Fruit fly (Drosophila melanogaster) whole organism, embryonic: Measurements from ENCODE around the gene CG33769.
A peak's percentile ranks its signal among the peaks of the same experiment; 100 is the strongest.

Experiments
- CG10321 ChIP-seq: fragments of 200-800 bp; sonication (Bioruptor generic); IDR thresholded peaks from 2 replicates; pipeline ENCODE4 v1.3.6; 2022; ENCODE audit warnings: missing biosample characterization, missing genetic modification characterization
- CG11456 ChIP-seq: fragments of 200-800 bp; sonication (Bioruptor generic); IDR thresholded peaks from 3 replicates; pipeline ENCODE4 v1.3.6; 2022; ENCODE audit warnings: missing biosample characterization, missing genetic modification characterization
- CG12769 ChIP-seq: fragments of 200-800 bp; sonication (Bioruptor generic); optimal IDR thresholded peaks from 2 replicates; lab custom pipeline; 2019; ENCODE audit warnings: missing biosample characterization, mild to moderate bottlenecking, missing genetic modification characterization, moderate library complexity
- CG14710 ChIP-seq: fragments of 200-800 bp; sonication (Bioruptor generic); optimal IDR thresholded peaks from 3 replicates; lab custom pipeline; 2019; ENCODE audit warnings: missing biosample characterization, mild to moderate bottlenecking, missing genetic modification characterization, moderate library complexity
- CG15073 ChIP-seq: fragments of 200-800 bp; sonication (Bioruptor generic); optimal IDR thresholded peaks from 2 replicates; lab custom pipeline; 2016; ENCODE audit warnings: missing biosample characterization, missing genetic modification characterization
- CG15601 ChIP-seq: fragments of 200-800 bp; sonication (Bioruptor generic); optimal IDR thresholded peaks from 3 replicates; lab custom pipeline; 2019; ENCODE audit warnings: missing biosample characterization, mild to moderate bottlenecking, missing genetic modification characterization, moderate library complexity
- CG17829 ChIP-seq: fragments of 200-800 bp; optimal IDR thresholded peaks from 2 replicates; lab custom pipeline; 2019; ENCODE audit warnings: missing biosample characterization, mild to moderate bottlenecking, missing genetic modification characterization, moderate library complexity
- CG1832 ChIP-seq: fragments of 200-800 bp; sonication (Bioruptor generic); optimal IDR thresholded peaks from 2 replicates; lab custom pipeline; 2017; ENCODE audit warnings: missing biosample characterization, mild to moderate bottlenecking, missing genetic modification characterization, inconsistent platforms
- CG2199 ChIP-seq: fragments of 200-800 bp; sonication (Bioruptor generic); IDR thresholded peaks from 3 replicates; pipeline ENCODE4 v1.3.6; 2022; ENCODE audit warnings: missing biosample characterization, missing genetic modification characterization
- CG31441 ChIP-seq: fragments of 200-800 bp; sonication (Bioruptor generic); IDR thresholded peaks from 2 replicates; pipeline ENCODE4 v1.3.6; 2022; ENCODE audit warnings: missing biosample characterization, missing genetic modification characterization
- CG3281 ChIP-seq: fragments of 200-800 bp; sonication (Bioruptor generic); optimal IDR thresholded peaks from 3 replicates; lab custom pipeline; 2017; ENCODE audit warnings: missing biosample characterization, mild to moderate bottlenecking, missing genetic modification characterization
- CG34376 ChIP-seq: fragments of 200-800 bp; sonication (Bioruptor generic); optimal IDR thresholded peaks from 2 replicates; lab custom pipeline; 2018; ENCODE audit warnings: missing biosample characterization, mild to moderate bottlenecking, missing genetic modification characterization
- CG4360 ChIP-seq: fragments of 200-800 bp; sonication (Bioruptor generic); IDR thresholded peaks from 2 replicates; pipeline ENCODE4 v1.3.6; 2022; ENCODE audit warnings: missing biosample characterization, missing genetic modification characterization
- CG4854 ChIP-seq: fragments of 200-800 bp; sonication (Bioruptor generic); optimal IDR thresholded peaks from 2 replicates; lab custom pipeline; 2016; ENCODE audit warnings: missing biosample characterization, missing genetic modification characterization, inconsistent platforms
- CG6765 ChIP-seq: fragments of 200-800 bp; sonication (Bioruptor generic); optimal IDR thresholded peaks from 3 replicates; lab custom pipeline; 2017; ENCODE audit warnings: missing biosample characterization, mild to moderate bottlenecking, missing genetic modification characterization
- CG7928 ChIP-seq: fragments of 200-800 bp; sonication (Bioruptor generic); optimal IDR thresholded peaks from 2 replicates; lab custom pipeline; 2017; ENCODE audit warnings: missing biosample characterization, mild to moderate bottlenecking, missing genetic modification characterization
- CG8388 ChIP-seq: fragments of 200-800 bp; sonication (Bioruptor generic); optimal IDR thresholded peaks from 2 replicates; lab custom pipeline; 2019; ENCODE audit warnings: missing biosample characterization, mild to moderate bottlenecking, missing genetic modification characterization, moderate library complexity
- CG9437 ChIP-seq: fragments of 200-800 bp; sonication (Bioruptor generic); optimal IDR thresholded peaks from 2 replicates; lab custom pipeline; 2018; ENCODE audit warnings: missing biosample characterization, mild to moderate bottlenecking, missing genetic modification characterization
- CG9797 ChIP-seq: fragments of 200-800 bp; sonication (Bioruptor generic); optimal IDR thresholded peaks from 3 replicates; lab custom pipeline; 2018; ENCODE audit warnings: missing biosample characterization, mild to moderate bottlenecking, missing genetic modification characterization
- CTCF ChIP-seq: fragments of 200-800 bp; sonication (Bioruptor generic); optimal IDR thresholded peaks from 2 replicates; lab custom pipeline; 2017; ENCODE audit warnings: missing biosample characterization, mild to moderate bottlenecking, missing genetic modification characterization, moderate library complexity
- CoRest ChIP-seq: fragments of 200-800 bp; sonication (Bioruptor generic); optimal IDR thresholded peaks from 3 replicates; lab custom pipeline; 2018; ENCODE audit warnings: missing biosample characterization, mild to moderate bottlenecking, missing genetic modification characterization, moderate library complexity
- GATAe ChIP-seq: fragments of 200-800 bp; sonication (Bioruptor generic); conservative IDR thresholded peaks from 2 replicates; pipeline ENCODE4 v1.3.6; 2022; ENCODE audit warnings: missing biosample characterization, missing genetic modification characterization
- HLHmδ ChIP-seq: fragments of 200-800 bp; sonication (Bioruptor generic); optimal IDR thresholded peaks from 2 replicates; lab custom pipeline; 2018; ENCODE audit warnings: missing biosample characterization, mild to moderate bottlenecking, missing genetic modification characterization, moderate library complexity
- Hr78 ChIP-seq, 2 experiments: fragments of 200-800 bp in 1 of 2; fragments of >200 bp in 1 of 2; sonication (Bioruptor generic) in 1 of 2; optimal IDR thresholded peaks; 2 replicates each; lab custom pipeline; 2017 to 2019; ENCODE audit warnings: missing biosample characterization in 2 of 2, missing genetic modification characterization in 2 of 2, mild to moderate bottlenecking in 1 of 2, moderate library complexity in 1 of 2
- MBD-R2 ChIP-seq: fragments of 200-800 bp; sonication (Bioruptor generic); IDR thresholded peaks from 2 replicates; pipeline ENCODE4 v1.3.6; 2022; ENCODE audit warnings: missing biosample characterization, missing genetic modification characterization
- Med ChIP-seq: fragments of 200-800 bp; sonication (Bioruptor generic); peaks from one replicate; lab custom pipeline; 2016; ENCODE audit warnings: missing biosample characterization, missing genetic modification characterization, mild to moderate bottlenecking, inconsistent platforms, moderate library complexity
- Oli ChIP-seq: fragments of 200-800 bp; sonication (Bioruptor generic); optimal IDR thresholded peaks from 2 replicates; lab custom pipeline; 2018; ENCODE audit warnings: missing biosample characterization, mild to moderate bottlenecking, missing genetic modification characterization, moderate library complexity
- Rx ChIP-seq: fragments of 200-800 bp; sonication (Bioruptor generic); IDR thresholded peaks from 2 replicates; pipeline ENCODE4 v1.3.6; 2022; ENCODE audit warnings: missing biosample characterization, missing genetic modification characterization
- ara ChIP-seq: fragments of 200-800 bp; sonication (Bioruptor generic); IDR thresholded peaks from 2 replicates; pipeline ENCODE4 v1.3.6; 2022; ENCODE audit warnings: missing biosample characterization, missing genetic modification characterization
- bbx ChIP-seq: fragments of 200-800 bp; sonication (Bioruptor generic); IDR thresholded peaks from 2 replicates; pipeline ENCODE4 v1.3.6; 2022; ENCODE audit warnings: missing biosample characterization, missing genetic modification characterization; ENCODE audit not compliant: partially characterized antibody
- caup ChIP-seq: fragments of 200-800 bp; sonication (Bioruptor generic); optimal IDR thresholded peaks from 3 replicates; lab custom pipeline; 2017; ENCODE audit warnings: missing biosample characterization, mild to moderate bottlenecking, missing genetic modification characterization, moderate library complexity; ENCODE audit not compliant: severe bottlenecking
- chinmo ChIP-seq: fragments of 200-800 bp; sonication (Bioruptor generic); IDR thresholded peaks from 4 replicates; pipeline ENCODE4 v1.3.6; 2022; ENCODE audit warnings: missing biosample characterization, missing genetic modification characterization; ENCODE audit not compliant: partially characterized antibody
- ci ChIP-seq: fragments of 200-800 bp; sonication (Bioruptor generic); IDR thresholded peaks from 3 replicates; pipeline ENCODE4 v1.3.6; 2022; ENCODE audit warnings: missing biosample characterization, missing genetic modification characterization
- croc ChIP-seq: fragments of 200-800 bp; sonication (Bioruptor generic); conservative IDR thresholded peaks from 3 replicates; pipeline ENCODE4 v1.3.6; 2022; ENCODE audit warnings: missing biosample characterization, missing genetic modification characterization
- exex ChIP-seq: fragments of 200-800 bp; sonication (Bioruptor generic); optimal IDR thresholded peaks from 4 replicates; lab custom pipeline; 2018; ENCODE audit warnings: missing biosample characterization, mild to moderate bottlenecking, missing genetic modification characterization, moderate library complexity
- ftz-f1 ChIP-seq: fragments of 200-800 bp; sonication (Bioruptor generic); optimal IDR thresholded peaks from 2 replicates; lab custom pipeline; 2016; ENCODE audit warnings: missing biosample characterization, missing genetic modification characterization
- grn ChIP-seq: fragments of 200-800 bp; sonication (Bioruptor generic); optimal IDR thresholded peaks from 3 replicates; lab custom pipeline; 2017; ENCODE audit warnings: missing biosample characterization, missing genetic modification characterization
- gt ChIP-seq: fragments of 200-800 bp; sonication (Bioruptor generic); IDR thresholded peaks from 2 replicates; pipeline ENCODE4 v1.3.6; 2022; ENCODE audit warnings: missing biosample characterization, missing genetic modification characterization
- hkb ChIP-seq, 2 experiments: fragments of 200-800 bp in 1 of 2; fragments of >200 bp in 1 of 2; sonication (Bioruptor generic) in 1 of 2; IDR thresholded peaks in 1 of 2; optimal IDR thresholded peaks in 1 of 2; 2 replicates each; pipeline versions ENCODE4 v1.3.6 to Lab custom; 2017 to 2022; ENCODE audit warnings: missing biosample characterization in 1 of 2, missing genetic modification characterization in 1 of 2
- lab ChIP-seq: fragments of 200-800 bp; sonication (Bioruptor generic); optimal IDR thresholded peaks from 3 replicates; lab custom pipeline; 2017; ENCODE audit warnings: missing biosample characterization, missing genetic modification characterization, mild to moderate bottlenecking, moderate library complexity, missing genetic modification reagents
- lola ChIP-seq, 3 experiments: fragments of >200 bp in 2 of 3; fragments of 200-800 bp in 1 of 3; sonication (Bioruptor generic) in 1 of 3; optimal IDR thresholded peaks; 2 replicates each; lab custom pipeline; 2017 to 2019; ENCODE audit warnings: missing biosample characterization in 3 of 3, missing genetic modification characterization in 3 of 3, mild to moderate bottlenecking in 1 of 3, moderate library complexity in 1 of 3
- mirr ChIP-seq: fragments of 200-800 bp; sonication (Bioruptor generic); optimal IDR thresholded peaks from 3 replicates; lab custom pipeline; 2018; ENCODE audit warnings: missing biosample characterization, mild to moderate bottlenecking, missing genetic modification characterization
- odd ChIP-seq: fragments of 200-800 bp; sonication (Bioruptor generic); optimal IDR thresholded peaks from 2 replicates; lab custom pipeline; 2017; ENCODE audit warnings: missing biosample characterization, mild to moderate bottlenecking, missing genetic modification characterization
- pzg ChIP-seq: fragments of 200-800 bp; sonication (Bioruptor generic); optimal IDR thresholded peaks from 3 replicates; lab custom pipeline; 2018; ENCODE audit warnings: missing biosample characterization, mild to moderate bottlenecking, missing genetic modification characterization, moderate library complexity
- sug ChIP-seq: fragments of 200-800 bp; optimal IDR thresholded peaks from 2 replicates; lab custom pipeline; 2019; ENCODE audit warnings: missing biosample characterization, mild to moderate bottlenecking, missing genetic modification characterization, moderate library complexity

CG33769 gene

DNA sequence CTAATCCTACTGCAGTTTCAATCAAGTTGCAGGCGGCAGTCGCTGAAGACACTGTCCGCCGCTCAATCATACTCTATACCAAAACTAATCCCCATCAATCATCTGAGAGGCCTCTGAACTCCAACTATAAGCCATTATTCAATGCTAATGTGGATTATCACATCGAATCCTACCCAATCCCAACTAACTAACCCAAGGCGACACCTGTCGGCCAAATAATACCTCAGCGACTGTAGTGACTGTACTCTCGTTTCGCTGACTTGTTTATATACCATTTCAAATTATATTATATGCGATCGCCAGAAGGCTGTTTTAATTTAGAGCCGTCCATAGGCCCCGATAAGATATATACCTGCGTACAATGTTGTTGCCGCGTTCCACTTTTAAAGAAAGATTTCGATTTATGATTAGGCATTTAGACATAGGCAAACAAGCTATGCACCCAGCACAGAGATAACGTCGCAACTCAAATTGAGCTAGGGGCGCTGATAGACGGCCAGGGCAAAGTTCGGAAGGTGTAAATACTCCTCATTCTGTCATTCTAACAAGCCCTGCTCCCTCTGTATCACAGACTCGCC is 24.1 kb downstream of the CG33769 start (continued):
- TF ChIP-seq lola (GFP tag; optimal IDR thresholded peaks at IDR 0.05; lab: Kevin White, UChicago): no peak
- TF ChIP-seq bbx (GFP tag; lab: Robert Waterston, UW): no peak
- TF ChIP-seq GATAe: peak; percentile 25; the same call in 1 of the 2 replicates
- TF ChIP-seq CTCF (GFP tag; lab: Kevin White, UChicago): peak; percentile 84
- no peak for TF ChIP-seq croc (GFP tag; lab: Robert Waterston, UW)
- peak; percentile 41 for TF ChIP-seq lab
- TF ChIP-seq chinmo (GFP tag; lab: Robert Waterston, UW): peak; percentile 59; the same call in 1 of the 4 replicates
- TF ChIP-seq CG4360 (GFP tag; lab: Robert Waterston, UW): peak; percentile 42; the same call in 1 of the 2 replicates
- no peak for TF ChIP-seq Oli (tag; lab: Kevin White, UChicago)
- peak in 1 of 2 experiments; percentile 68 for TF ChIP-seq Hr78 (GFP tag; optimal IDR thresholded peaks at IDR 0.05; lab: Kevin White, UChicago)
- TF ChIP-seq mirr: peak; percentile 90
- peak; percentile 57 for TF ChIP-seq sug
- TF ChIP-seq Med (GFP tag; lab: Kevin White, UChicago): peak; percentile 36
- peak; percentile 89 for TF ChIP-seq exex (tag; lab: Kevin White, UChicago)
- peak; percentile 96 for TF ChIP-seq grn (GFP tag; lab: Kevin White, UChicago)
- peak; percentile 55 for TF ChIP-seq CG34376 (GFP tag; lab: Kevin White, UChicago)

DNA sequence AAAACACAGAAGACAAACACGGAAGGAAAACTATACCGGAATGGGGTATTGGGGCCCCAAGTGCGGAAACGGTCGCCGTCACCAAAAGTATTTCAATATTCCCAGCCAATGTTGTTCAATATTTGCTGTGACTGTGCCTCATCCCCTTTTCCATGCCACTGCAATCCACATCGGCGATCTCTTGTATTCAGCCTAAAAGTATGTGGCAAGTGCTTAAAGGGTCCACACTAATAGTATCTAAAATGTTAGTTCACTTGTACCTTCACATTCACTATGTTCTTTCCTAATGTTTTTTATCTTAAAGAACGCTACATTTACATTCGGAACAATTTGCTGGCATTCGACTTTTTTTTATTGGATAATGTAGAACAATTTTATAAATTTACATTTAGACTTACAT is 33.2 kb downstream of the CG33769 start:
- TF ChIP-seq CG31441 (GFP tag; lab: Robert Waterston, UW): no peak
- no peak for TF ChIP-seq hkb (optimal IDR thresholded peaks at IDR 0.05; lab: Kevin White, UChicago)
- no peak for TF ChIP-seq hkb (GFP tag; IDR thresholded peaks at IDR 0.05; lab: Robert Waterston, UW)
- no peak for TF ChIP-seq ara (GFP tag; lab: Robert Waterston, UW)
- no peak for TF ChIP-seq CG12769 (tag; lab: Kevin White, UChicago)
- TF ChIP-seq CTCF (GFP tag; lab: Kevin White, UChicago): peak; percentile 62
- TF ChIP-seq CG8388 (GFP tag; lab: Kevin White, UChicago): peak; percentile 75
- peak; percentile 83 for TF ChIP-seq CG15601 (tag; lab: Kevin White, UChicago)
- TF ChIP-seq CG15073 (GFP tag; lab: Kevin White, UChicago): peak; percentile 73
- peak; percentile 70; the same call in 2 of the 3 replicates for TF ChIP-seq CG2199 (GFP tag; lab: Robert Waterston, UW)
- TF ChIP-seq CG17829 (tag; lab: Kevin White, UChicago): no peak
- TF ChIP-seq CG14710 (tag; lab: Kevin White, UChicago): peak; percentile 11
- no peak for TF ChIP-seq CG11456
- TF ChIP-seq CG10321: no peak
- TF ChIP-seq ftz-f1: no peak
- peak; percentile 71 for TF ChIP-seq grn (GFP tag; lab: Kevin White, UChicago)
- TF ChIP-seq, all 482 proteins: peak for 7

DNA sequence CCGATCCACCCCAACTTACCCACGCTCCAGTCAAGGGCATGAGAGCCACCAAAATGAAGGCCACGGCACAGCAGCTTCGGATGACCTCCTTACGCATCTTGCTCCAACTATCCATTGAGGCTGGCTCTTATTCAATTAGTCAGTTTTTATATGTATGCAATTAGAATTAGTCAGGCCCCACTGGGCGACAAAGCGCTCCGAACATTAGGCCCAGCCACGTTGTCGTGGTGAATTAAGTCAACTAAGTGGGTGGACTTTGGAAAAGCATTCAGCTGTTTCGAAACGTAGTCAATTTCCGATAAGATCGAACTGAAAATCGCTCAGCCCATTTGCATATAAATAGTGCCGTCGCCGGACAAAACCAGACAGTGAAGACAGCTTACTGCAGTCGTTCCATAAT is 39.3 kb downstream of the CG33769 start, which contains the start of the genes CG14455 and CG14456:
TSS of gene CG14455 (minus strand) at position 101 of the 400 bp plus-strand sequence.
TSS of gene CG14456 (plus strand) at position 236 of the 400 bp plus-strand sequence.
- TF ChIP-seq CoRest (no peak), odd (GFP tag; lab: Kevin White, UChicago) (no peak), CG9797 (GFP tag; lab: Kevin White, UChicago) (no peak), CG4854 (GFP tag; lab: Kevin White, UChicago) (no peak), CG7928 (GFP tag; lab: Kevin White, UChicago) (no peak), CG9437 (no peak), CG3281 (GFP tag; lab: Kevin White, UChicago) (no peak), caup (no peak), CG6765 (no peak), HLHmδ (GFP tag; lab: Kevin White, UChicago) (no peak), Rx (GFP tag; lab: Robert Waterston, UW) (no peak), CG1832 (GFP tag; lab: Kevin White, UChicago) (no peak), pzg (no peak), gt (GFP tag; lab: Robert Waterston, UW) (no peak), ci (GFP tag; lab: Robert Waterston, UW) (no peak), GATAe (no peak), MBD-R2 (GFP tag; lab: Robert Waterston, UW) (no peak)
